Worm (Caenorhabditis elegans) whole organism, early embryonic: ENCODE measurements around the gene R11G1.7.

ENCODE experiments used
- B0310.2 ChIP-seq: sonication (generic microtip); optimal IDR thresholded peaks from 2 replicates; lab custom pipeline; 2016; ENCODE audit warnings: mild to moderate bottlenecking, missing genetic modification characterization, missing compliant biosample characterization
- F13C5.2 ChIP-seq: sonication (generic microtip); optimal IDR thresholded peaks from 2 replicates; lab custom pipeline; 2017; ENCODE audit warnings: mild to moderate bottlenecking, missing genetic modification characterization, inconsistent platforms, missing compliant biosample characterization
- ama-1 ChIP-seq: fragments of 150-350 bp; optimal IDR thresholded peaks from 2 replicates; lab custom pipeline; 2014
- ceh-36 ChIP-seq: sonication (generic microtip); optimal IDR thresholded peaks from 2 replicates; lab custom pipeline; 2016; ENCODE audit warnings: missing genetic modification characterization, inconsistent platforms, missing compliant biosample characterization
- flt-1 ChIP-seq: fragments of 200-800 bp; sonication (Bioruptor generic); IDR thresholded peaks from 2 replicates; pipeline ENCODE4 v1.3.6; 2022; ENCODE audit warnings: missing genetic modification characterization, missing compliant biosample characterization
- hmg-4 ChIP-seq: fragments of 200-800 bp; sonication (Bioruptor generic); optimal IDR thresholded peaks from 2 replicates; lab custom pipeline; 2018; ENCODE audit warnings: mild to moderate bottlenecking, missing genetic modification characterization, missing compliant biosample characterization
- scrt-1 ChIP-seq: fragments of 200-800 bp; sonication (Bioruptor generic); IDR thresholded peaks from 2 replicates; pipeline ENCODE4 v1.3.6; 2022; ENCODE audit warnings: missing genetic modification characterization, missing compliant biosample characterization
- sea-1 ChIP-seq: fragments of 200-800 bp; sonication (Bioruptor generic); conservative IDR thresholded peaks from 2 replicates; pipeline ENCODE4 v1.3.6; 2022; ENCODE audit warnings: missing genetic modification characterization, missing compliant biosample characterization
- tbx-11 ChIP-seq: fragments of 200-800 bp; sonication (Bioruptor generic); IDR thresholded peaks from 2 replicates; pipeline ENCODE4 v1.3.6; 2022; ENCODE audit warnings: missing genetic modification characterization, missing compliant biosample characterization
- tbx-37 ChIP-seq: fragments of 200-800 bp; sonication (Bioruptor generic); conservative IDR thresholded peaks from 2 replicates; pipeline ENCODE4 v1.3.6; 2022; ENCODE audit warnings: missing genetic modification reagents, missing genetic modification characterization, missing compliant biosample characterization

- TF ChIP-seq flt-1 (GFP tag; lab: Robert Waterston, UW) (no peak), hmg-4 (GFP tag; lab: Kevin White, UChicago) (no peak), F13C5.2 (tag; lab: Kevin White, UChicago) (no peak), ama-1 (lab: Kevin White, UChicago) (no peak), tbx-11 (GFP tag; lab: Robert Waterston, UW) (no peak), ceh-36 (tag; lab: Kevin White, UChicago) (no peak), tbx-37 (GFP tag; lab: Robert Waterston, UW) (no peak), sea-1 (GFP tag; lab: Robert Waterston, UW) (no peak), B0310.2 (tag; lab: Kevin White, UChicago) (no peak), scrt-1 (no peak)
These were observed 44.3 kb upstream of the R11G1.7 start for ce11 chrX:3611740-3612139.
